Worm (Caenorhabditis elegans): ENCODE results near the gene tag-209.
A peak's percentile ranks its signal among the peaks of the same experiment; 100 is the strongest.

Gene tag-209

DNA sequence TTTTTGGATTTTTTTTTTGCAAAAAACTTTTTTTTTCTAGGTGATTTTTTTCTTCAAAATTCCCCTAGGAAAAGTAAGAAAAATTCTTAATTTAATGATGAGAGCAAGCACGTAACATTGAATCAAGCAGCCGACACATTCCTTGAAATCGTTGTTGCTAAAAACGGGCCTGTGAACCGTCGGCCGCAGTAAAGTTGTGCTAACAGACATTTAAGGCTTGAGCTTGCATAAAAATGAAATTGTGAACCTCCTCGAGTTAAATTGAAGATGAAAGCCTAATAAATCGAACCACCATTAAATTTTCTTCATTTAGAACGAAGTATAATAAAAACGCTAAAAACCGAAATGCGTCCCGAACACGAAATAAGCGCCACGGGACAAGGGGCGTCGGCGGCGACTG is 19.1 kb upstream of the tag-209 start:
- TF ChIP-seq T22C8.4 (GFP tag; IDR thresholded peaks at IDR 0.05) (no peak), med-1 (GFP tag; optimal IDR thresholded peaks at IDR 0.05; ENCODE audit: insufficient read depth) (no peak), tab-1 (GFP tag; IDR thresholded peaks at IDR 0.05) (no peak), ztf-23 (GFP tag; IDR thresholded peaks at IDR 0.05) (no peak), ztf-29 (GFP tag; IDR thresholded peaks at IDR 0.05) (no peak), klf-2 (GFP tag; conservative IDR thresholded peaks at IDR 0.05) (no peak), ref-1 (GFP tag; conservative IDR thresholded peaks at IDR 0.05) (no peak), flt-1 (GFP tag; IDR thresholded peaks at IDR 0.05) (no peak), cog-1 (tag; optimal IDR thresholded peaks at IDR 0.05) (no peak)

ce11 chrII:10769291-10769690 is 17.8 kb upstream of the tag-209 start:
- no peak for TF ChIP-seq ztf-23 (GFP tag; IDR thresholded peaks at IDR 0.05)
- TF ChIP-seq tab-1 (GFP tag; IDR thresholded peaks at IDR 0.05) = no peak
- no peak for TF ChIP-seq cog-1 (tag; optimal IDR thresholded peaks at IDR 0.05)
- no peak for TF ChIP-seq ref-1 (GFP tag; conservative IDR thresholded peaks at IDR 0.05)
- TF ChIP-seq T22C8.4 (GFP tag; IDR thresholded peaks at IDR 0.05) = no peak
- no peak for TF ChIP-seq flt-1 (GFP tag; IDR thresholded peaks at IDR 0.05)
- no peak for TF ChIP-seq ztf-29 (GFP tag; IDR thresholded peaks at IDR 0.05)
- TF ChIP-seq klf-2 (GFP tag; conservative IDR thresholded peaks at IDR 0.05) = no peak
- TF ChIP-seq med-1 (GFP tag; optimal IDR thresholded peaks at IDR 0.05; ENCODE audit: insufficient read depth) = no peak

DNA sequence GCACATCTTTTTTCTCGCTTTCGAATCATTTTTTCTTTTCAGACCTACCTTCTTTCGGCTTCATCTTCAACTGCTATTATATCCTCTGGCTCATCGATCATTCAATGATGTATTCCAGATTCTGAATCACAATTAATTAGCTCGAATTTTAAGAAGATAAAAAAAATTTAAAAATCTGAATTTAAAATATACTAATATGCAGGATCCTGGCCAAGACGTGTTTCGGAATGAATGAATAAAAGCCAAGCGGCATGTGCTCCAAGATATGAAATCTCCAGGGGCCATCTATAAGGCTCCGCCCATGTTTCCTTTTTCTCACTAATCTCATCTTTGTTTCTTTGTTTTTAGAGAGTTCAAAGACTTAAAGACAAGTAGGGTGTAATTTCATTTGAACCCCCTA is 9.1 kb upstream of the tag-209 start, which contains the start of gene mpz-1:
Gene mpz-1, minus strand, starts transcription at position 101 of the 400 bp plus-strand sequence.
- TF ChIP-seq ref-1 (GFP tag; conservative IDR thresholded peaks at IDR 0.05) = no peak
- TF ChIP-seq ztf-23 (GFP tag; IDR thresholded peaks at IDR 0.05) = no peak
- TF ChIP-seq klf-2 (GFP tag; conservative IDR thresholded peaks at IDR 0.05) = no peak
- TF ChIP-seq ztf-29 (GFP tag; IDR thresholded peaks at IDR 0.05) = no peak
- TF ChIP-seq flt-1 (GFP tag; IDR thresholded peaks at IDR 0.05) = no peak
- TF ChIP-seq cog-1 (tag; optimal IDR thresholded peaks at IDR 0.05) = no peak
- TF ChIP-seq T22C8.4 (GFP tag; IDR thresholded peaks at IDR 0.05) = no peak
- TF ChIP-seq med-1 (GFP tag; optimal IDR thresholded peaks at IDR 0.05; ENCODE audit: insufficient read depth) = no peak
- TF ChIP-seq tab-1 (GFP tag; IDR thresholded peaks at IDR 0.05) = no peak

DNA sequence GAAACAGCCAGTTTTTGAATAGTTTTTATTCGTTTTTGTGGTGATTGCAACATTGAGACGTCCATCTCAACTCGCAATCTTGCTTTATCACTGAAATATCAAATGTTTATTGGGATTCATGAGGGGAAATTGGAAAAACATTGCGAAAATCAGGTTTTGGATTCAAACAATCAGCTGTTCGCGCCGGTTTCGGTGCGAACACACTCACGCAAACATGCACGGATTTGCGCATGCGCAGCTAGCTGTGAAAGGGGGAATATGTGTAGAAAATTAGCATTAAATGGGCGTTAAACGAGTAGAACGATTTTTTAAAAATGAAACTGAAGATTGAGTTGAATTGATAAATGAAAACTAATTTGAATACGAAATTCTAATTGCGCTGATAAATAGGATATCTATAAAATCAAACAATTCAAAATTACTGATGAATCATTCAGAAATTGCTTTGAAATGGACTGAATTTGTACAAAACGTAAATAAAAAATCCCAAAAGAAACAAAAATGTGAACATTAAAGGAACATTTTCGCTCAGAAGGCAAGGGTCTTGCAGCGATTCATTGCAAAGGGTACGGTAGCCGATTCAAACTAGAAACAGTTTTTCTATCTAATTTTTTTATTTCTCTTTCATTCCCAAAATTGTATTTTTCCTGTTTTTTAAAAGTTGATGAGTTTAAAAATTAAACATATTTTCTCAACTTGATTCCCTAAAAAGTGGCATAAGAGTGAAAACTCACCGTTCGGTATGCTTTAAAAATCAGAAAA is 3.7 kb upstream of the tag-209 start, which contains the start of gene ect-2:
Gene ect-2, minus strand, starts transcription at position 762 of the 762 bp plus-strand sequence.
- no peak for TF ChIP-seq T22C8.4 (GFP tag; IDR thresholded peaks at IDR 0.05)
- no peak for TF ChIP-seq flt-1 (GFP tag; IDR thresholded peaks at IDR 0.05)
- TF ChIP-seq cog-1 (tag; optimal IDR thresholded peaks at IDR 0.05) = no peak
- TF ChIP-seq tab-1 (GFP tag; IDR thresholded peaks at IDR 0.05) = no peak
- no peak for TF ChIP-seq med-1 (GFP tag; optimal IDR thresholded peaks at IDR 0.05; ENCODE audit: insufficient read depth)
- no peak for TF ChIP-seq klf-2 (GFP tag; conservative IDR thresholded peaks at IDR 0.05)
- no peak for TF ChIP-seq ztf-29 (GFP tag; IDR thresholded peaks at IDR 0.05)
- no peak for TF ChIP-seq ref-1 (GFP tag; conservative IDR thresholded peaks at IDR 0.05)
- no peak for TF ChIP-seq ztf-23 (GFP tag; IDR thresholded peaks at IDR 0.05)

ce11 chrII:10784248-10784647 is 2.9 kb upstream of the tag-209 start:
- no peak for TF ChIP-seq cog-1 (tag; optimal IDR thresholded peaks at IDR 0.05)
- no peak for TF ChIP-seq klf-2 (GFP tag; conservative IDR thresholded peaks at IDR 0.05)
- TF ChIP-seq flt-1 (GFP tag; IDR thresholded peaks at IDR 0.05) = 0 out of 2 replicates have a peak, but pooled peaks have one; percentile 19

- TF ChIP-seq cog-1 (tag; optimal IDR thresholded peaks at IDR 0.05) (no peak), ref-1 (GFP tag; conservative IDR thresholded peaks at IDR 0.05) (no peak), med-1 (GFP tag; optimal IDR thresholded peaks at IDR 0.05; ENCODE audit: insufficient read depth) (no peak), tab-1 (GFP tag; IDR thresholded peaks at IDR 0.05) (no peak), ztf-29 (GFP tag; IDR thresholded peaks at IDR 0.05) (no peak), klf-2 (GFP tag; conservative IDR thresholded peaks at IDR 0.05) (no peak), T22C8.4 (GFP tag; IDR thresholded peaks at IDR 0.05) (no peak), flt-1 (GFP tag; IDR thresholded peaks at IDR 0.05) (no peak), ztf-23 (GFP tag; IDR thresholded peaks at IDR 0.05) (no peak)
These were observed 2.2 kb upstream of the tag-209 start, which contains the start of gene cdl-1 for ce11 chrII:10784780-10785463. Gene cdl-1 (plus strand): TSS chrII:10785452.

ce11 chrII:10792611-10793010 is 5.5 kb downstream of the tag-209 start:
- TF ChIP-seq med-1 (GFP tag; optimal IDR thresholded peaks at IDR 0.05; ENCODE audit: insufficient read depth) (no peak), T22C8.4 (GFP tag; IDR thresholded peaks at IDR 0.05) (no peak), klf-2 (GFP tag; conservative IDR thresholded peaks at IDR 0.05) (no peak), ztf-23 (GFP tag; IDR thresholded peaks at IDR 0.05) (no peak), cog-1 (tag; optimal IDR thresholded peaks at IDR 0.05) (no peak), tab-1 (GFP tag; IDR thresholded peaks at IDR 0.05) (no peak), ztf-29 (GFP tag; IDR thresholded peaks at IDR 0.05) (no peak), ref-1 (GFP tag; conservative IDR thresholded peaks at IDR 0.05) (no peak), flt-1 (GFP tag; IDR thresholded peaks at IDR 0.05) (no peak)

DNA sequence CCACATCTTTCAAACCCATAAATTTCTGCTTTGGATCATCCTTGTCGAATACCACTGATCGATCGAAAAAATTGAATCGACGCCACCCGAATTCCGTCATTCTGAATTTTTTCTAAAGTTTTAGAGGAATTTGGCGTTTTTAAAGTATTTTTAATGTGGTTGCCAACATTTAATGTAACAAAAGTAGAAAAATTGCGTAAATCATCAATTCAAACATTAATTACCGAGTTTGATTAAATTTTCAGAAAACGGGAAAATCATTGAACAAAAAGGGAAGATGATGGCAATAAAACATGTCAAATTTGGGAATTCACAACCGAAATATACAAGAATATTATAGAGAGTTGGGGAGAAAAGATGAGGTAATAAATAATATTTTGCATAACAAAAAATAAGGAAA is 6.3 kb downstream of the tag-209 start, which contains the start of gene vps-11:
Gene vps-11, minus strand, starts transcription at position 101 of the 400 bp plus-strand sequence.
- TF ChIP-seq cog-1 (tag; optimal IDR thresholded peaks at IDR 0.05) = no peak

DNA sequence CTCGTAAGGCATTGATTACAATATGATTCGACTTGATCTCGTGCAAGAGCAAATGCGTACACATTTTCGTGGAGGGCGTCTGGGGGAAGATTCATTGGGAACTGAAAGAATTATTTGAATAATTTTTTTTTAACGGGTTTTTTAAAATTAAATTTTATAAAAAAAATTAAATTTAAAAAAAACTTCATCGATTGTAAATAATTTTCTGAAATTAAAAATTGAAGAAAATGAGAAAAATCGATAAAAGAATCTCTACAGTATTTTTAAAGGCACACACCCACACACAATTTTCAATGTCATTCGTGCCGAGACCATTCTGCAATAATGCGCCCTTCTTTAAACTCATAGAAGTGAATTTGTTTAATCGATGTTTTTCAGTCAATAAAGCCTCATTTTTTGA is 9.1 kb downstream of the tag-209 start, which contains the start of gene set-14:
Gene set-14, minus strand, starts transcription at position 101 of the 400 bp plus-strand sequence.
- TF ChIP-seq ref-1 (GFP tag; conservative IDR thresholded peaks at IDR 0.05) = no peak
- no peak for TF ChIP-seq flt-1 (GFP tag; IDR thresholded peaks at IDR 0.05)
- no peak for TF ChIP-seq tab-1 (GFP tag; IDR thresholded peaks at IDR 0.05)
- no peak for TF ChIP-seq cog-1 (tag; optimal IDR thresholded peaks at IDR 0.05)
- no peak for TF ChIP-seq klf-2 (GFP tag; conservative IDR thresholded peaks at IDR 0.05)
- no peak for TF ChIP-seq ztf-23 (GFP tag; IDR thresholded peaks at IDR 0.05)
- TF ChIP-seq ztf-29 (GFP tag; IDR thresholded peaks at IDR 0.05) = no peak
- TF ChIP-seq med-1 (GFP tag; optimal IDR thresholded peaks at IDR 0.05; ENCODE audit: insufficient read depth) = no peak
- TF ChIP-seq T22C8.4 (GFP tag; IDR thresholded peaks at IDR 0.05) = no peak
